Fruit fly (Drosophila melanogaster) whole organism, embryonic: ENCODE results near the gene CG13028.

ENCODE experiments used
- CG7271 ChIP-seq: fragments of 200-800 bp; sonication (Bioruptor generic); optimal IDR thresholded peaks from 2 replicates; lab custom pipeline; 2018; ENCODE audit warnings: missing biosample characterization, mild to moderate bottlenecking, missing genetic modification characterization, moderate library complexity
- CG7839 ChIP-seq: fragments of 200-800 bp; sonication (Bioruptor generic); optimal IDR thresholded peaks from 3 replicates; lab custom pipeline; 2018; ENCODE audit warnings: missing biosample characterization, mild to moderate bottlenecking, missing genetic modification characterization, moderate library complexity
- Dbx ChIP-seq: fragments of 200-800 bp; sonication (Bioruptor generic); IDR thresholded peaks from 3 replicates; pipeline ENCODE4 v1.3.6; 2022; ENCODE audit warnings: missing biosample characterization, missing genetic modification characterization
- Doc3 ChIP-seq: fragments of 200-800 bp; sonication (Bioruptor generic); IDR thresholded peaks from 3 replicates; pipeline ENCODE4 v1.3.6; 2022; ENCODE audit warnings: missing biosample characterization, missing genetic modification characterization; ENCODE audit not compliant: partially characterized antibody
- chn ChIP-seq: fragments of 200-800 bp; sonication (Bioruptor generic); optimal IDR thresholded peaks from 2 replicates; lab custom pipeline; 2016; ENCODE audit warnings: missing biosample characterization, missing genetic modification characterization
- fd102C ChIP-seq: fragments of 200-800 bp; sonication (Bioruptor generic); optimal IDR thresholded peaks from 2 replicates; lab custom pipeline; 2018; ENCODE audit warnings: missing biosample characterization, mild to moderate bottlenecking, missing genetic modification characterization, moderate library complexity
- mam ChIP-seq: fragments of 200-800 bp; sonication (Bioruptor generic); optimal IDR thresholded peaks from 3 replicates; lab custom pipeline; 2016; ENCODE audit warnings: missing biosample characterization, missing genetic modification characterization
- nmo ChIP-seq: fragments of 200-800 bp; sonication (Bioruptor generic); optimal IDR thresholded peaks from 2 replicates; lab custom pipeline; 2018; ENCODE audit warnings: missing biosample characterization, mild to moderate bottlenecking, missing genetic modification characterization, moderate library complexity
- pita ChIP-seq: fragments of 200-800 bp; sonication (Bioruptor generic); optimal IDR thresholded peaks from 2 replicates; lab custom pipeline; 2017; ENCODE audit warnings: missing biosample characterization, mild to moderate bottlenecking, missing genetic modification characterization
- ttk ChIP-seq: fragments of 200-800 bp; sonication (Bioruptor generic); IDR thresholded peaks from 2 replicates; pipeline ENCODE4 v2.1.2; 2022; ENCODE audit warnings: missing biosample characterization, missing genetic modification characterization
- usp ChIP-seq: fragments of >200 bp; optimal IDR thresholded peaks from 2 replicates; lab custom pipeline; 2017; ENCODE audit warnings: missing biosample characterization, missing genetic modification characterization

dm6 chr3L:16889545-16889944, 33.5 kb upstream of the CG13028 start:
- TF ChIP-seq mam (GFP tag; lab: Kevin White, UChicago) (no peak), chn (GFP tag; lab: Kevin White, UChicago) (no peak), ttk (GFP tag; lab: Robert Waterston, UW) (no peak), nmo (GFP tag; lab: Kevin White, UChicago) (no peak), usp (GFP tag; lab: Kevin White, UChicago) (no peak), Dbx (GFP tag; lab: Robert Waterston, UW) (no peak), CG7271 (no peak), Doc3 (no peak), pita (GFP tag; lab: Kevin White, UChicago) (no peak), fd102C (GFP tag; lab: Kevin White, UChicago) (no peak), CG7839 (tag; lab: Kevin White, UChicago) (no peak)
